Worm (Caenorhabditis elegans) whole organism, early embryonic: ENCODE results near the gene dnj-9.

Experiments
- ceh-13 ChIP-seq: fragments of 200-800 bp; sonication (Bioruptor generic); optimal IDR thresholded peaks from 2 replicates; lab custom pipeline; 2018; ENCODE audit warnings: mild to moderate bottlenecking, missing genetic modification characterization, missing compliant biosample characterization
- ceh-36 ChIP-seq: sonication (generic microtip); optimal IDR thresholded peaks from 2 replicates; lab custom pipeline; 2016; ENCODE audit warnings: missing genetic modification characterization, inconsistent platforms, missing compliant biosample characterization
- flt-1 ChIP-seq: fragments of 200-800 bp; sonication (Bioruptor generic); IDR thresholded peaks from 2 replicates; pipeline ENCODE4 v1.3.6; 2022; ENCODE audit warnings: missing genetic modification characterization, missing compliant biosample characterization
- hmg-4 ChIP-seq: fragments of 200-800 bp; sonication (Bioruptor generic); optimal IDR thresholded peaks from 2 replicates; lab custom pipeline; 2018; ENCODE audit warnings: mild to moderate bottlenecking, missing genetic modification characterization, missing compliant biosample characterization
- tbx-11 ChIP-seq: fragments of 200-800 bp; sonication (Bioruptor generic); IDR thresholded peaks from 2 replicates; pipeline ENCODE4 v1.3.6; 2022; ENCODE audit warnings: missing genetic modification characterization, missing compliant biosample characterization

DNA sequence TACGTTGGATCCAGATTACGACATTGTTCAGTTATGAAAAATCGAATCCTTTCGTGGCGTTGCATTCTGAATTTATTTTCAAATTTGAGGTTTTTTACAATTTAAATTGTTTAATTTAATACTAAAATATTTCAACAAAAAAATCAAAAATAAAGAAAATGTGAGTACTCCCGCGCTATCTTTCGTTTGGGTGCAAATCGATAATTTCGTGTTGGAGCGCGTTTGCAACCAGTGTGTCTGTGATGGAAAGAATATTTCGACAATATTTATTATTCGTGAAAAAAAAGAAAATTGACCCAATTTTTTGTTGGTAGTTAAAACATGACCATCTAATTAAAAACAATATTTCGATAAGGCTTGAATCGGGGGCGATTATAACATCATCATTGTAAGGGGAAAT, 50.2 kb downstream of the dnj-9 start, which contains the start of gene R05F9.9:
- TF ChIP-seq ceh-13 (GFP tag; lab: Kevin White, UChicago) (no peak), ceh-36 (tag; lab: Kevin White, UChicago) (no peak), tbx-11 (GFP tag; lab: Robert Waterston, UW) (no peak), hmg-4 (GFP tag; lab: Kevin White, UChicago) (no peak), flt-1 (GFP tag; lab: Robert Waterston, UW) (no peak)
